Worm (Caenorhabditis elegans): ENCODE data around the gene srd-21.

DNA sequence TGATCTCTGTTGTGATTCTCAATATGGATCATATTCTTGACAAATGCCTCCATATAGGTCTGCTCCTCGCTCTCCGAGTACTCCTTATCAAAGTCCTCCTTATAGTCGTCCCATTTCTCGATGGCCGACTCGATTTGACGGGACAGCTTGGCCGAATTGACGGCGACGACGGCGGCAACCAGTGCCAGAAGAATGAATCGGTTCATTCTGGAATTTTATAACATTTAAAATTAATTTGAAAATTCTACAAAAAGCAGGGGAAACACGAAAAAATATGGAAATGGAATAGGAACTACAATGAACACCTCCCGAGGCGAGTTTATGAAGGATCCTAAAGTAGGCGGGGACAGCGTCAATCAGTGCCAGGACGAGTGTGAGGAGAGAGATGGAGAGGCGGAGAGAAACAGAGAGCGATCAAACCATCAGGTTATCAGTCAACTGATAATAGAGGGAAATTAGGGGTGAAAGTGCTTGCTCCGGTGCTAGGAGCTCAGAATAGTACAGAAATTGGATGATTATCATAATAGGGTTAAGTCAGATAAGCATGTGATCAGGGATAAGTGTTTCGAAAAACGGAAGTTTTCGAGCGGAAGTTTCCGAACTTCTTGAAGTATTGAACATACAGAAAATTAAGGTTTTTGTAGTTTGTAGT is 34.4 kb upstream of the srd-21 start, which contains the start of gene cpl-1:
- TF ChIP-seq tab-1 (GFP tag; IDR thresholded peaks at IDR 0.05) = no peak
- TF ChIP-seq cog-1 (tag; optimal IDR thresholded peaks at IDR 0.05) = no peak
- TF ChIP-seq med-1 (GFP tag; optimal IDR thresholded peaks at IDR 0.05; ENCODE audit: insufficient read depth) = no peak

Data from whole organism, midembryonic.